Worm (Caenorhabditis elegans) whole organism, young adult: ENCODE measurements around the gene T05H4.15.

Experiments
- B0035.1 ChIP-seq: sonication (generic microtip); optimal IDR thresholded peaks from 2 replicates; lab custom pipeline; 2016; ENCODE audit warnings: missing genetic modification characterization, mild to moderate bottlenecking, missing compliant biosample characterization, missing genotype, missing genetic modification reagents
- B0336.3 ChIP-seq: fragments of 200-800 bp; sonication (Bioruptor generic); IDR thresholded peaks from 2 replicates; pipeline ENCODE4 v1.3.6; 2022; ENCODE audit warnings: missing genetic modification characterization, missing compliant biosample characterization
- C06A6.2 ChIP-seq: fragments of 200-800 bp; sonication (Bioruptor generic); conservative IDR thresholded peaks from 2 replicates; pipeline ENCODE4 v1.3.6; 2022; ENCODE audit warnings: missing genetic modification characterization, missing compliant biosample characterization
- F10E7.11 ChIP-seq: sonication (generic microtip); optimal IDR thresholded peaks from 2 replicates; lab custom pipeline; 2017; ENCODE audit warnings: mild to moderate bottlenecking, missing genetic modification characterization, moderate library complexity, missing compliant biosample characterization
- F23B12.7 ChIP-seq: sonication (generic microtip); optimal IDR thresholded peaks from 2 replicates; lab custom pipeline; 2017; ENCODE audit warnings: missing genetic modification characterization, mild to moderate bottlenecking, missing compliant biosample characterization, antibody characterized with exemption, moderate library complexity; ENCODE audit not compliant: insufficient read depth
- F33H1.4 ChIP-seq: fragments of 200-800 bp; sonication (Bioruptor generic); IDR thresholded peaks from 2 replicates; pipeline ENCODE4 v1.3.6; 2022; ENCODE audit warnings: missing genetic modification reagents, missing genetic modification characterization, missing compliant biosample characterization
- F37B4.10 ChIP-seq: fragments of 200-800 bp; sonication (Bioruptor generic); IDR thresholded peaks from 2 replicates; pipeline ENCODE4 v1.3.6; 2022; ENCODE audit warnings: missing genetic modification characterization, missing compliant biosample characterization
- Y53G8AR.9 ChIP-seq: fragments of 200-800 bp; sonication (Bioruptor generic); conservative IDR thresholded peaks from 2 replicates; pipeline ENCODE4 v1.3.6; 2022; ENCODE audit warnings: missing genetic modification reagents, missing genetic modification characterization, missing compliant biosample characterization
- Y56A3A.18 ChIP-seq: fragments of 200-800 bp; sonication (Bioruptor generic); IDR thresholded peaks from 2 replicates; pipeline ENCODE4 v1.3.6; 2022; ENCODE audit warnings: missing genetic modification reagents, missing genetic modification characterization, missing compliant biosample characterization
- atf-7 ChIP-seq: sonication (generic microtip); optimal IDR thresholded peaks from 2 replicates; lab custom pipeline; 2017; ENCODE audit warnings: mild to moderate bottlenecking, missing genetic modification characterization, missing compliant biosample characterization
- attf-6 ChIP-seq: fragments of 200-800 bp; sonication (Bioruptor generic); IDR thresholded peaks from 2 replicates; pipeline ENCODE4 v1.3.6; 2022; ENCODE audit warnings: missing genetic modification reagents, missing genetic modification characterization, missing compliant biosample characterization
- bed-2 ChIP-seq: fragments of 200-800 bp; sonication (Bioruptor generic); IDR thresholded peaks from 2 replicates; pipeline ENCODE4 v1.3.6; 2022; ENCODE audit warnings: missing genetic modification reagents, missing genetic modification characterization, missing compliant biosample characterization
- cebp-1 ChIP-seq, 2 experiments: fragments of 200-800 bp in 1 of 2; sonication (Bioruptor generic) in 1 of 2; sonication (generic microtip) in 1 of 2; IDR thresholded peaks in 1 of 2; optimal IDR thresholded peaks in 1 of 2; 2 replicates each; pipeline versions ENCODE4 v1.3.6 to Lab custom; 2017 to 2022; ENCODE audit warnings: missing compliant biosample characterization in 2 of 2, missing genetic modification characterization in 2 of 2, mild to moderate bottlenecking in 1 of 2, missing genetic modification reagents in 1 of 2, moderate library complexity in 1 of 2
- ceh-27 ChIP-seq: fragments of 200-800 bp; sonication (Bioruptor generic); optimal IDR thresholded peaks from 2 replicates; lab custom pipeline; 2018; ENCODE audit warnings: mild to moderate bottlenecking, missing genetic modification characterization, moderate library complexity, missing compliant biosample characterization
- chd-7 ChIP-seq: sonication (generic microtip); optimal IDR thresholded peaks from 2 replicates; lab custom pipeline; 2016; ENCODE audit warnings: mild to moderate bottlenecking, missing genetic modification characterization, moderate library complexity, missing compliant biosample characterization
- dox-1 ChIP-seq: fragments of 200-800 bp; sonication (Bioruptor generic); IDR thresholded peaks from 2 replicates; pipeline ENCODE4 v1.3.6; 2022; ENCODE audit warnings: missing genetic modification reagents, missing genetic modification characterization, missing compliant biosample characterization
- egl-44 ChIP-seq: fragments of 200-800 bp; sonication (Bioruptor generic); IDR thresholded peaks from 2 replicates; pipeline ENCODE4 v1.3.6; 2022; ENCODE audit warnings: missing genetic modification reagents, missing genetic modification characterization, missing compliant biosample characterization
- ets-4 ChIP-seq: fragments of 200-800 bp; sonication (Bioruptor generic); optimal IDR thresholded peaks from 2 replicates; lab custom pipeline; 2018; ENCODE audit warnings: mild to moderate bottlenecking, missing genetic modification characterization, missing compliant biosample characterization
- hmg-1.2 ChIP-seq: fragments of 200-800 bp; sonication (Bioruptor generic); IDR thresholded peaks from 2 replicates; pipeline ENCODE4 v1.3.6; 2022; ENCODE audit warnings: missing genetic modification reagents, missing genetic modification characterization, missing compliant biosample characterization
- hsf-1 ChIP-seq: fragments of 200-800 bp; sonication (Bioruptor generic); IDR thresholded peaks from 2 replicates; pipeline ENCODE4 v1.3.6; 2022; ENCODE audit warnings: missing genetic modification reagents, missing genetic modification characterization, missing compliant biosample characterization
- let-607 ChIP-seq, 2 experiments: fragments of 200-800 bp in 1 of 2; sonication (Bioruptor generic) in 1 of 2; sonication (generic microtip) in 1 of 2; optimal IDR thresholded peaks; 2 replicates each; lab custom pipeline; 2016 to 2018; ENCODE audit warnings: mild to moderate bottlenecking in 2 of 2, missing compliant biosample characterization in 2 of 2, missing genetic modification characterization in 2 of 2, moderate library complexity in 2 of 2, missing genotype in 1 of 2
- lin-54 ChIP-seq: fragments of 200-800 bp; sonication (Bioruptor generic); optimal IDR thresholded peaks from 2 replicates; lab custom pipeline; 2018; ENCODE audit warnings: mild to moderate bottlenecking, missing genetic modification characterization, missing compliant biosample characterization
- madf-10 ChIP-seq: sonication (generic microtip); optimal IDR thresholded peaks from 2 replicates; lab custom pipeline; 2016; ENCODE audit warnings: mild to moderate bottlenecking, missing genetic modification characterization, missing compliant biosample characterization
- madf-6 ChIP-seq: fragments of 200-800 bp; sonication (Bioruptor generic); IDR thresholded peaks from 2 replicates; pipeline ENCODE4 v1.3.6; 2022; ENCODE audit warnings: missing genetic modification reagents, missing genetic modification characterization, missing compliant biosample characterization
- nhr-80 ChIP-seq: sonication (generic microtip); optimal IDR thresholded peaks from 2 replicates; lab custom pipeline; 2016; ENCODE audit warnings: missing genetic modification characterization, missing compliant biosample characterization
- nhr-90 ChIP-seq: sonication (generic microtip); optimal IDR thresholded peaks from 2 replicates; lab custom pipeline; 2016; ENCODE audit warnings: missing genotype, mild to moderate bottlenecking, missing genetic modification characterization, missing compliant biosample characterization
- repo-1 ChIP-seq: sonication (generic microtip); optimal IDR thresholded peaks from 2 replicates; lab custom pipeline; 2017; ENCODE audit warnings: mild to moderate bottlenecking, missing genetic modification characterization, missing compliant biosample characterization
- snpc-4 ChIP-seq, 5 experiments: fragments of 150-350 bp in 1 of 5; sonication (generic microtip) in 4 of 5; optimal IDR thresholded peaks; 2 replicates each; lab custom pipeline; 2014 to 2018; ENCODE audit warnings: missing genetic modification characterization in 5 of 5, missing biosample characterization in 3 of 5, antibody characterized with exemption in 2 of 5, mild to moderate bottlenecking in 2 of 5, missing compliant biosample characterization in 2 of 5, missing genotype in 2 of 5, moderate library complexity in 2 of 5, missing genetic modification reagents in 1 of 5
- unc-130 ChIP-seq: sonication (generic microtip); optimal IDR thresholded peaks from 2 replicates; lab custom pipeline; 2016; ENCODE audit warnings: missing genetic modification reagents, missing genetic modification characterization, missing compliant biosample characterization
- zfh-2 ChIP-seq: fragments of 200-800 bp; sonication (Bioruptor generic); conservative IDR thresholded peaks from 2 replicates; pipeline ENCODE4 v1.3.6; 2022; ENCODE audit warnings: missing genetic modification reagents, missing genetic modification characterization, missing compliant biosample characterization
- ztf-22 ChIP-seq: fragments of 200-800 bp; sonication (Bioruptor generic); optimal IDR thresholded peaks from 2 replicates; lab custom pipeline; 2018; ENCODE audit warnings: mild to moderate bottlenecking, missing genetic modification characterization, moderate library complexity, missing compliant biosample characterization
- ztf-26 ChIP-seq: sonication (generic microtip); optimal IDR thresholded peaks from 2 replicates; lab custom pipeline; 2017; ENCODE audit warnings: missing genetic modification characterization, missing compliant biosample characterization
- ztf-3 ChIP-seq: fragments of 200-800 bp; sonication (Bioruptor generic); optimal IDR thresholded peaks from 2 replicates; lab custom pipeline; 2018; ENCODE audit warnings: mild to moderate bottlenecking, missing genetic modification characterization, missing compliant biosample characterization
- ztf-6 ChIP-seq: fragments of 200-800 bp; sonication (Bioruptor generic); IDR thresholded peaks from 2 replicates; pipeline ENCODE4 v1.3.6; 2022; ENCODE audit warnings: missing genetic modification reagents, missing genetic modification characterization, missing compliant biosample characterization

T05H4.15 gene

ce11 chrV:6414469-6414868, 27.0 kb downstream of the T05H4.15 start:
- no peak for TF ChIP-seq B0336.3 (GFP tag; lab: Robert Waterston, UW)
- TF ChIP-seq nhr-80 (tag; lab: Kevin White, UChicago): peak; percentile 53
- TF ChIP-seq B0035.1: no peak

ce11 chrV:6413057-6413456, 28.5 kb downstream of the T05H4.15 start:
- peak; percentile 78 to 82 for TF ChIP-seq let-607 (tag; optimal IDR thresholded peaks at IDR 0.05; lab: Kevin White, UChicago)
- TF ChIP-seq F23B12.7 (tag; lab: Kevin White, UChicago): no peak
- peak; percentile 96 for TF ChIP-seq nhr-80 (tag; lab: Kevin White, UChicago)
- no peak for TF ChIP-seq F33H1.4 (GFP tag; lab: Robert Waterston, UW)
- TF ChIP-seq chd-7: peak; percentile 14
- TF ChIP-seq dox-1 (GFP tag; lab: Robert Waterston, UW): peak; percentile 51; the same call in 1 of the 2 replicates
- TF ChIP-seq cebp-1 (GFP tag; IDR thresholded peaks at IDR 0.05; lab: Robert Waterston, UW): no peak
- no peak for TF ChIP-seq cebp-1 (tag; optimal IDR thresholded peaks at IDR 0.05; lab: Kevin White, UChicago)
- TF ChIP-seq ztf-22 (GFP tag; lab: Kevin White, UChicago): peak; percentile 51
- no peak for TF ChIP-seq ceh-27
- TF ChIP-seq egl-44 (GFP tag; lab: Robert Waterston, UW): peak; percentile 46; the same call in 1 of the 2 replicates
- peak; percentile 69 for TF ChIP-seq atf-7 (tag; lab: Kevin White, UChicago)
- TF ChIP-seq ets-4 (GFP tag; lab: Kevin White, UChicago): peak; percentile 94

- TF ChIP-seq nhr-80 (tag; lab: Kevin White, UChicago) (peak; percentile 74), madf-10 (tag; lab: Kevin White, UChicago) (no peak), atf-7 (tag; lab: Kevin White, UChicago) (peak; percentile 45)
Observed at ce11 chrV:6411161-6411560, 30.4 kb downstream of the T05H4.15 start.

- TF ChIP-seq nhr-80 (tag; lab: Kevin White, UChicago) (peak; percentile 70), ets-4 (GFP tag; lab: Kevin White, UChicago) (no peak), zfh-2 (no peak)
Observed at ce11 chrV:6408733-6409227, 32.7 kb downstream of the T05H4.15 start, which contains the start of gene bcf-1. bcf-1 (minus strand) TSS chrV:6408783.

- TF ChIP-seq nhr-80 (tag; lab: Kevin White, UChicago) (peak; percentile 41), repo-1 (tag; lab: Kevin White, UChicago) (no peak)
Observed at ce11 chrV:6407587-6407986, 33.9 kb downstream of the T05H4.15 start.

- TF ChIP-seq Y53G8AR.9 (GFP tag; lab: Robert Waterston, UW): peak; percentile 53
- peak; percentile 24 for TF ChIP-seq nhr-80 (tag; lab: Kevin White, UChicago)
- no peak for TF ChIP-seq ztf-3 (GFP tag; lab: Kevin White, UChicago)
- TF ChIP-seq repo-1 (tag; lab: Kevin White, UChicago): peak; percentile 14
- no peak for TF ChIP-seq ztf-26 (tag; lab: Kevin White, UChicago)
- TF ChIP-seq madf-6 (GFP tag; lab: Robert Waterston, UW): 0 out of 2 replicates have a peak, but pooled peaks have one; percentile 7
- 0 out of 2 replicates have a peak, but pooled peaks have one; percentile 10 for TF ChIP-seq Y56A3A.18 (GFP tag; lab: Robert Waterston, UW)
- TF ChIP-seq B0336.3 (GFP tag; lab: Robert Waterston, UW): 0 out of 2 replicates have a peak, but pooled peaks have one; percentile 33
- TF ChIP-seq bed-2 (GFP tag; lab: Robert Waterston, UW): no peak
- TF ChIP-seq snpc-4 (GFP tag; optimal IDR thresholded peaks at IDR 0.05; lab: Kevin White, UChicago): no peak
- TF ChIP-seq snpc-4 (tag; optimal IDR thresholded peaks at IDR 0.05; lab: Kevin White, UChicago): no peak
- TF ChIP-seq F37B4.10 (GFP tag; lab: Robert Waterston, UW): no peak
- TF ChIP-seq ztf-6 (GFP tag; lab: Robert Waterston, UW): no peak
- no peak for TF ChIP-seq nhr-90 (tag; lab: Kevin White, UChicago)
- TF ChIP-seq hmg-1.2: 0 out of 2 replicates have a peak, but pooled peaks have one; percentile 17
- no peak for TF ChIP-seq unc-130
- no peak for TF ChIP-seq F10E7.11 (tag; lab: Kevin White, UChicago)
- 0 out of 2 replicates have a peak, but pooled peaks have one; percentile 28 for TF ChIP-seq C06A6.2 (GFP tag; lab: Robert Waterston, UW)
- no peak for TF ChIP-seq ets-4 (GFP tag; lab: Kevin White, UChicago)
- TF ChIP-seq hsf-1: no peak
- TF ChIP-seq attf-6: 0 out of 2 replicates have a peak, but pooled peaks have one; percentile 8
- peak; percentile 29 for TF ChIP-seq atf-7 (tag; lab: Kevin White, UChicago)
- peak; percentile 12 for TF ChIP-seq lin-54
- no peak for TF ChIP-seq B0035.1
Observed at ce11 chrV:6400950-6401551, 40.5 kb downstream of the T05H4.15 start.
